Fruit fly (Drosophila melanogaster) whole organism: ENCODE data around the gene Glut1.

ENCODE experiments used
- CG8478 ChIP-seq: fragments of >200 bp; optimal IDR thresholded peaks from 2 replicates; lab custom pipeline; 2018; ENCODE audit warnings: inconsistent platforms
- Dll ChIP-seq: fragments of >200 bp; optimal IDR thresholded peaks from 2 replicates; lab custom pipeline; 2017
- EcR ChIP-seq, 2 experiments: fragments of >200 bp; optimal IDR thresholded peaks; 2 replicates each; lab custom pipeline; 2017; ENCODE audit warnings: missing biosample characterization in 2 of 2, missing genetic modification characterization in 2 of 2, missing genetic modification reagents in 2 of 2
- psq ChIP-seq: fragments of >200 bp; optimal IDR thresholded peaks from 2 replicates; lab custom pipeline; 2017

DNA sequence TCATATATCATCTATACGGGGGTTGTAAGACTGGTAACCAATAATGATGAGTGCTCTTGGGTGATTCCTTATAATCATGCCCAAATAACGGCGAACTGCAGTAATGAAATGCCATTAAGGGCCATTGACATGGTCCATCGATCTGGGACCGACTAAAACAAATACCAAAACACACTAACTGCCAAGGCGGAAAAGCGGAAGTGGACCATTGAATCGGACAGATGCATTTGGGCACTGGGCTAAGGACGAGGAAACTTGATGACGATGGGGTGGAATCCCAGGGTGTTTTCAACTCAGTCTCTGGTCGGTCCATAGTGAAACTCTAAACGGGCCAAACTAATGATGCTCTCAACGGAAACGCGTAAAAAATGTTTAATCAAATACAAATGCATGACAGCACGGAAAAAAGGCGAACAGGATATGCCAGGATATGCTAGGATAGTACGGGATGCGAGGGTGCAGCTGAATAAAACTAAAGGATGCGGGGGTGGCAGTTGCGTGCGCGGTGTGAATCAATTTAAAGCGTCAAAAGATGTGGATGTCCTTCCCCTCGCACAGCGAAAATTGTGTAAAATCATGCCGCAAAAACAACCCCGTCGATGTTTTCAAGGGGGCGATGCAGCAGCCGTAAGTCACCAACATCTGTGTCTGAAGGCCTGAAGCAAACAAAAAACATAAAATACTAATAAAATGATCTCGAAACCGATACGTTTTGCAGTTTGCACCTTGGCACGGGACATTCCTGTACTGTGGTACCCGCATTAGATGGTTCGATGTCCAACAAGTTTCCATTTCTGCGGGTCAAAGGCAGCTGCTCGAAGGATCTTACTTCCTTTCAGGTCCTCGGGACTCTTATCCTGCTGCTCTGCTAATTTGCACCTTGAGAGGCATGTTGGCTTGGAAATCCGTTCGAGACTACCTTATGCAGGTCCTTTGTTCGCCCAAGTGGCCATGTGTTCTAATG is 1.2 kb upstream of the Glut1 start:
- TF ChIP-seq psq (lab: Kevin White, UChicago) (no peak), CG8478 (no peak), EcR (GFP tag; optimal IDR thresholded peaks at IDR 0.05; lab: Kevin White, UChicago) (no peak), Dll (lab: Kevin White, UChicago) (no peak)
